Worm (Caenorhabditis elegans) whole organism, L3 larva: ENCODE measurements around the gene lgc-52.

ENCODE experiments used
- elt-2 ChIP-seq: sonication (generic microtip); optimal IDR thresholded peaks from 2 replicates; lab custom pipeline; 2016; ENCODE audit warnings: missing genetic modification reagents, mild to moderate bottlenecking, missing genetic modification characterization, missing compliant biosample characterization
- fos-1 ChIP-seq: fragments of 150-350 bp; optimal IDR thresholded peaks from 2 replicates; lab custom pipeline; 2014; ENCODE audit warnings: missing biosample characterization, missing genetic modification characterization
- lin-15B ChIP-seq: fragments of 150-350 bp; optimal IDR thresholded peaks from 2 replicates; lab custom pipeline; 2014; ENCODE audit warnings: missing biosample characterization, missing genetic modification characterization
- nhr-11 ChIP-seq: fragments of 150-350 bp; optimal IDR thresholded peaks from 2 replicates; lab custom pipeline; 2014; ENCODE audit warnings: missing biosample characterization, missing genetic modification characterization
- nhr-76 ChIP-seq: fragments of 150-350 bp; sonication (generic microtip); optimal IDR thresholded peaks from 5 replicates; lab custom pipeline; 2014; ENCODE audit warnings: missing biosample characterization, missing genetic modification characterization
- pqm-1 ChIP-seq: fragments of 150-350 bp; optimal IDR thresholded peaks from 2 replicates; lab custom pipeline; 2017; ENCODE audit warnings: missing biosample characterization, missing genetic modification characterization, inconsistent platforms
- unc-39 ChIP-seq: sonication (generic microtip); optimal IDR thresholded peaks from 4 replicates; lab custom pipeline; 2017; ENCODE audit warnings: missing biosample characterization, missing genetic modification characterization
- ztf-4 ChIP-seq: fragments of 150-350 bp; optimal IDR thresholded peaks from 2 replicates; lab custom pipeline; 2014; ENCODE audit warnings: missing biosample characterization, missing genetic modification characterization

DNA sequence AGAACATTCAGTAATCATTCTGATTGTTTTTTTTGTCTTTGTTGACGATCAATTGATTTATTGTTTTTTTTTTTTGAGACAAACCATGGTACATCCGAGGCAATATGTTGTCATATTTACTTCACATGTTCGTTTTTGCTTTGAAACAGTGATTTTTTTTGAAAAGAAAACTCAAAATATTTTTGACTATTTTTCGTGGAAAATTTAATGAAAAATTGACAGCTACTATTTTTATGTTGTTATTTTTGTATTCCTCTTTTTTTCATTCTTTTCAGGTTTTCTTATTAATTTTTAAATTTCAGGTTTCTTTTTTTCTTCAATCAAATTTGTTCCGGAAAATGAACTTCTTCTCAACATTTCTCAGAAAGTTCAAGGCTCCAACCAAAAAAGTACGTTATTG lies 9.7 kb downstream of the lgc-52 start, which contains the start of gene Y73F8A.36:
- TF ChIP-seq nhr-76 (tag; lab: Kevin White, UChicago) (no peak), fos-1 (tag; lab: Kevin White, UChicago) (no peak), unc-39 (tag; lab: Kevin White, UChicago) (no peak), nhr-11 (tag; lab: Kevin White, UChicago) (no peak), lin-15B (tag; lab: Kevin White, UChicago) (no peak), elt-2 (tag; lab: Kevin White, UChicago) (no peak), ztf-4 (tag; lab: Kevin White, UChicago) (no peak), pqm-1 (no peak)
